1 fruit fly cellular context compared by ENCODE assay signal in genomic region chr2L:20349671-20350539, dm6.
TF ChIP-seq lines count a peak whose summit lies in the region.

TSS of gene La (minus strand) at chr2L:20350012.
TSS of gene RtGEF (plus strand) at chr2L:20350434.

TF ChIP-seq in whole organism, embryonic, 481 proteins besides CTCF, POLR2A, EP300 and RAD21 (continued from another document and continues in another):
- TF ChIP-seq CG1233 (GFP tag; optimal IDR thresholded peaks at IDR 0.05; lab: Kevin White, UChicago) = peak; percentile 13
- peak; percentile 37 for TF ChIP-seq Chrac-16 (GFP tag; optimal IDR thresholded peaks at IDR 0.05; lab: Kevin White, UChicago)
- no peak for TF ChIP-seq esg (GFP tag; conservative IDR thresholded peaks at IDR 0.05; lab: Robert Waterston, UW)
- TF ChIP-seq BtbVII (GFP tag; optimal IDR thresholded peaks at IDR 0.05; lab: Kevin White, UChicago) = no peak
- TF ChIP-seq chn (GFP tag; optimal IDR thresholded peaks at IDR 0.05; lab: Kevin White, UChicago) = peak; percentile 32
- no peak for TF ChIP-seq sc (optimal IDR thresholded peaks at IDR 0.05; lab: Kevin White, UChicago)
- no peak for TF ChIP-seq sc (GFP tag; optimal IDR thresholded peaks at IDR 0.05; lab: Kevin White, UChicago)
- TF ChIP-seq CG13775 (GFP tag; optimal IDR thresholded peaks at IDR 0.05; lab: Kevin White, UChicago) = peak; percentile 63
- no peak for TF ChIP-seq wdn (GFP tag; IDR thresholded peaks at IDR 0.05; lab: Robert Waterston, UW)
- no peak for TF ChIP-seq CG7271 (tag; optimal IDR thresholded peaks at IDR 0.05; lab: Kevin White, UChicago)
- TF ChIP-seq ems (GFP tag; optimal IDR thresholded peaks at IDR 0.05; lab: Kevin White, UChicago) = peak; percentile 22
- no peak for TF ChIP-seq sens-2 (GFP tag; IDR thresholded peaks at IDR 0.05; lab: Robert Waterston, UW)
- no peak for TF ChIP-seq oc (tag; optimal IDR thresholded peaks at IDR 0.05; lab: Kevin White, UChicago)
- TF ChIP-seq Lhr (GFP tag; optimal IDR thresholded peaks at IDR 0.05; lab: Kevin White, UChicago) = peak; percentile 42
- TF ChIP-seq CG12219 (GFP tag; optimal IDR thresholded peaks at IDR 0.05; lab: Kevin White, UChicago) = no peak
- no peak for TF ChIP-seq ham (GFP tag; IDR thresholded peaks at IDR 0.05; lab: Robert Waterston, UW)
- peak; percentile 34 to 46 for TF ChIP-seq Hr51 (GFP tag; optimal IDR thresholded peaks at IDR 0.05; lab: Kevin White, UChicago)
- peak; percentile 33 for TF ChIP-seq Bteb2 (GFP tag; optimal IDR thresholded peaks at IDR 0.05; lab: Kevin White, UChicago)
- TF ChIP-seq dmrt11E (tag; optimal IDR thresholded peaks at IDR 0.05; lab: Kevin White, UChicago) = peak; percentile 38
- TF ChIP-seq B-H1 (GFP tag; IDR thresholded peaks at IDR 0.05; lab: Robert Waterston, UW) = no peak
- no peak for TF ChIP-seq abd-A (tag; optimal IDR thresholded peaks at IDR 0.05; lab: Kevin White, UChicago)
- TF ChIP-seq slbo (GFP tag; IDR thresholded peaks at IDR 0.05; lab: Robert Waterston, UW) = peak; percentile 65
- TF ChIP-seq eve (GFP tag; optimal IDR thresholded peaks at IDR 0.05; lab: Kevin White, UChicago) = no peak
- peak; percentile 69 for TF ChIP-seq pum (GFP tag; optimal IDR thresholded peaks at IDR 0.05; lab: Kevin White, UChicago)
- peak; percentile 36 for TF ChIP-seq CG15601 (tag; optimal IDR thresholded peaks at IDR 0.05; lab: Kevin White, UChicago)
- peak; percentile 24 for TF ChIP-seq Mes4 (GFP tag; optimal IDR thresholded peaks at IDR 0.05; lab: Kevin White, UChicago)
- TF ChIP-seq CG8944 (GFP tag; optimal IDR thresholded peaks at IDR 0.05; lab: Kevin White, UChicago) = peak; percentile 47
- no peak for TF ChIP-seq sqz (GFP tag; optimal IDR thresholded peaks at IDR 0.05; lab: Kevin White, UChicago)
- peak; percentile 59 for TF ChIP-seq CG9437 (GFP tag; optimal IDR thresholded peaks at IDR 0.05; lab: Kevin White, UChicago)
- TF ChIP-seq ERR (GFP tag; optimal IDR thresholded peaks at IDR 0.05; lab: Kevin White, UChicago) = peak; percentile 2
- TF ChIP-seq ewg (GFP tag; optimal IDR thresholded peaks at IDR 0.05; lab: Kevin White, UChicago) = no peak
- peak in 1 of 3 experiments; percentile 21 for TF ChIP-seq Stat92E (GFP tag; optimal IDR thresholded peaks at IDR 0.05; lab: Kevin White, UChicago)
- 0 out of 3 replicates have a peak, but pooled peaks have one; percentile 29 for TF ChIP-seq otp (GFP tag; IDR thresholded peaks at IDR 0.05; lab: Robert Waterston, UW)
- peak; percentile 10 for TF ChIP-seq da (GFP tag; optimal IDR thresholded peaks at IDR 0.05; lab: Kevin White, UChicago)
- TF ChIP-seq so (GFP tag; IDR thresholded peaks at IDR 0.05; lab: Robert Waterston, UW) = no peak
- no peak for TF ChIP-seq Poxn (GFP tag; IDR thresholded peaks at IDR 0.05; lab: Robert Waterston, UW)
- TF ChIP-seq emc (GFP tag; optimal IDR thresholded peaks at IDR 0.05; lab: Kevin White, UChicago) = no peak
- peak; percentile 53 for TF ChIP-seq MBD-R2 (GFP tag; IDR thresholded peaks at IDR 0.05; lab: Robert Waterston, UW)
- TF ChIP-seq ftz-f1 (GFP tag; optimal IDR thresholded peaks at IDR 0.05; lab: Kevin White, UChicago) = peak; percentile 23
- peak; percentile 41 for TF ChIP-seq E2f2 (GFP tag; IDR thresholded peaks at IDR 0.05; lab: Robert Waterston, UW)
- peak; percentile 63 for TF ChIP-seq zfh2 (GFP tag; optimal IDR thresholded peaks at IDR 0.05; lab: Kevin White, UChicago)
- TF ChIP-seq CG10462 (GFP tag; optimal IDR thresholded peaks at IDR 0.05; lab: Kevin White, UChicago) = peak; percentile 10
- no peak for TF ChIP-seq sima (GFP tag; optimal IDR thresholded peaks at IDR 0.05; lab: Kevin White, UChicago)
- TF ChIP-seq Gsc (GFP tag; IDR thresholded peaks at IDR 0.05; lab: Robert Waterston, UW) = no peak
- TF ChIP-seq az2 (GFP tag; optimal IDR thresholded peaks at IDR 0.05; lab: Kevin White, UChicago) = peak; percentile 40
- TF ChIP-seq CG31388 (GFP tag; optimal IDR thresholded peaks at IDR 0.05; lab: Kevin White, UChicago) = peak; percentile 24
- TF ChIP-seq CG33213 (GFP tag; optimal IDR thresholded peaks at IDR 0.05; lab: Kevin White, UChicago) = peak; percentile 52
- no peak for TF ChIP-seq CG5180 (GFP tag; optimal IDR thresholded peaks at IDR 0.05; lab: Kevin White, UChicago)
- no peak for TF ChIP-seq Dip2 (GFP tag; IDR thresholded peaks at IDR 0.05; lab: Robert Waterston, UW)
- TF ChIP-seq CG33557 (GFP tag; optimal IDR thresholded peaks at IDR 0.05; lab: Kevin White, UChicago) = no peak
- TF ChIP-seq CG32767 (GFP tag; IDR thresholded peaks at IDR 0.05; lab: Robert Waterston, UW) = no peak
- no peak for TF ChIP-seq crol (GFP tag; IDR thresholded peaks at IDR 0.05; lab: Robert Waterston, UW)
- peak; percentile 56 for TF ChIP-seq CG2678 (tag; optimal IDR thresholded peaks at IDR 0.05; lab: Kevin White, UChicago)
- TF ChIP-seq pfk (GFP tag; optimal IDR thresholded peaks at IDR 0.05; lab: Kevin White, UChicago) = no peak
- peak; percentile 47 for TF ChIP-seq CG13424 (tag; optimal IDR thresholded peaks at IDR 0.05; lab: Kevin White, UChicago)
- TF ChIP-seq CG12659 (GFP tag; optimal IDR thresholded peaks at IDR 0.05; lab: Kevin White, UChicago) = peak; percentile 60
- no peak for TF ChIP-seq fd64A (GFP tag; optimal IDR thresholded peaks at IDR 0.05; lab: Kevin White, UChicago)
- TF ChIP-seq pzg (GFP tag; optimal IDR thresholded peaks at IDR 0.05; lab: Kevin White, UChicago) = peak; percentile 57
- TF ChIP-seq zen2 (GFP tag; IDR thresholded peaks at IDR 0.05; lab: Robert Waterston, UW; ENCODE audit: partially characterized antibody) = peak; percentile 96
- peak; percentile 14 for TF ChIP-seq exex (tag; optimal IDR thresholded peaks at IDR 0.05; lab: Kevin White, UChicago)
- TF ChIP-seq CG10274 (GFP tag; optimal IDR thresholded peaks at IDR 0.05; lab: Kevin White, UChicago) = no peak
- TF ChIP-seq CG4282 (GFP tag; optimal IDR thresholded peaks at IDR 0.05; lab: Kevin White, UChicago) = no peak
- TF ChIP-seq lab (GFP tag; optimal IDR thresholded peaks at IDR 0.05; lab: Kevin White, UChicago) = peak; percentile 43
- no peak for TF ChIP-seq CG5245 (GFP tag; optimal IDR thresholded peaks at IDR 0.05; lab: Kevin White, UChicago)
- peak; percentile 55 for TF ChIP-seq CG11504 (tag; optimal IDR thresholded peaks at IDR 0.05; lab: Kevin White, UChicago)
- TF ChIP-seq mirr (GFP tag; optimal IDR thresholded peaks at IDR 0.05; lab: Kevin White, UChicago) = no peak
- peak; percentile 17 for TF ChIP-seq CG15011 (GFP tag; optimal IDR thresholded peaks at IDR 0.05; lab: Kevin White, UChicago)
- no peak for TF ChIP-seq CG8765 (GFP tag; IDR thresholded peaks at IDR 0.05; lab: Robert Waterston, UW)
- peak; percentile 12 for TF ChIP-seq Bdp1 (GFP tag; optimal IDR thresholded peaks at IDR 0.05; lab: Kevin White, UChicago)
- TF ChIP-seq CG17612 (GFP tag; IDR thresholded peaks at IDR 0.05; lab: Robert Waterston, UW) = no peak
- peak; percentile 36 for TF ChIP-seq CG12942 (GFP tag; optimal IDR thresholded peaks at IDR 0.05; lab: Kevin White, UChicago)
- no peak for TF ChIP-seq CG17328 (GFP tag; IDR thresholded peaks at IDR 0.05; lab: Robert Waterston, UW)
- no peak for TF ChIP-seq CG6765 (GFP tag; optimal IDR thresholded peaks at IDR 0.05; lab: Kevin White, UChicago)
- no peak for TF ChIP-seq CG11696 (GFP tag; IDR thresholded peaks at IDR 0.05; lab: Robert Waterston, UW)
- TF ChIP-seq br (optimal IDR thresholded peaks at IDR 0.05; lab: Kevin White, UChicago) = no peak
- TF ChIP-seq CG4730 (GFP tag; IDR thresholded peaks at IDR 0.05; lab: Robert Waterston, UW) = no peak
- peak; percentile 51 for TF ChIP-seq chm (GFP tag; IDR thresholded peaks at IDR 0.05; lab: Robert Waterston, UW)
- no peak for TF ChIP-seq p53 (GFP tag; optimal IDR thresholded peaks at IDR 0.05; lab: Kevin White, UChicago)
- no peak for TF ChIP-seq CG12769 (tag; optimal IDR thresholded peaks at IDR 0.05; lab: Kevin White, UChicago)
- 0 out of 3 replicates have a peak, but pooled peaks have one; percentile 18 for TF ChIP-seq Optix (GFP tag; IDR thresholded peaks at IDR 0.05; lab: Robert Waterston, UW)
- no peak for TF ChIP-seq CG17802 (tag; optimal IDR thresholded peaks at IDR 0.05; lab: Kevin White, UChicago)
- peak; percentile 97 for TF ChIP-seq Bgb (GFP tag; IDR thresholded peaks at IDR 0.05; lab: Robert Waterston, UW; ENCODE audit: partially characterized antibody)
- no peak for TF ChIP-seq CG7357 (GFP tag; IDR thresholded peaks at IDR 0.05; lab: Robert Waterston, UW)
- peak; percentile 22 for TF ChIP-seq scrt (GFP tag; optimal IDR thresholded peaks at IDR 0.05; lab: Kevin White, UChicago)
- TF ChIP-seq stc (GFP tag; IDR thresholded peaks at IDR 0.05; lab: Robert Waterston, UW) = no peak
- TF ChIP-seq schlank (tag; optimal IDR thresholded peaks at IDR 0.05; lab: Kevin White, UChicago) = no peak
- peak; percentile 50 for TF ChIP-seq Atf-2 (GFP tag; optimal IDR thresholded peaks at IDR 0.05; lab: Kevin White, UChicago)
- peak; percentile 41 for TF ChIP-seq Hmr (GFP tag; optimal IDR thresholded peaks at IDR 0.05; lab: Kevin White, UChicago)
- peak; percentile 26 for TF ChIP-seq twi (tag; optimal IDR thresholded peaks at IDR 0.05; lab: Kevin White, UChicago)
- TF ChIP-seq tna (GFP tag; IDR thresholded peaks at IDR 0.05; lab: Robert Waterston, UW; ENCODE audit: partially characterized antibody) = peak; percentile 90
- TF ChIP-seq kay (GFP tag; optimal IDR thresholded peaks at IDR 0.05; lab: Kevin White, UChicago) = peak; percentile 63
- TF ChIP-seq crp (GFP tag; optimal IDR thresholded peaks at IDR 0.05; lab: Kevin White, UChicago) = peak in 1 of 2 experiments; percentile 54
- TF ChIP-seq dmrt99B (tag; optimal IDR thresholded peaks at IDR 0.05; lab: Kevin White, UChicago) = peak; percentile 25
- peak; percentile 89 for TF ChIP-seq Sry-β (GFP tag; optimal IDR thresholded peaks at IDR 0.05; lab: Kevin White, UChicago)
- peak; percentile 80 for TF ChIP-seq Dref (GFP tag; IDR thresholded peaks at IDR 0.05; lab: Robert Waterston, UW)
- peak; percentile 19 for TF ChIP-seq maf-S (GFP tag; optimal IDR thresholded peaks at IDR 0.05; lab: Kevin White, UChicago)
- TF ChIP-seq CG10321 (GFP tag; IDR thresholded peaks at IDR 0.05; lab: Robert Waterston, UW) = no peak
- no peak for TF ChIP-seq CG14667 (GFP tag; IDR thresholded peaks at IDR 0.05; lab: Robert Waterston, UW)
- peak; percentile 10 for TF ChIP-seq Ssrp (tag; optimal IDR thresholded peaks at IDR 0.05; lab: Kevin White, UChicago)
- TF ChIP-seq NfI (GFP tag; optimal IDR thresholded peaks at IDR 0.05; lab: Kevin White, UChicago) = peak; percentile 52
- TF ChIP-seq mld (GFP tag; IDR thresholded peaks at IDR 0.05; lab: Robert Waterston, UW; ENCODE audit: partially characterized antibody) = peak; percentile 90
- peak in 1 of 3 experiments; percentile 60 for TF ChIP-seq lola (GFP tag; optimal IDR thresholded peaks at IDR 0.05; lab: Kevin White, UChicago)
- TF ChIP-seq C15 (GFP tag; IDR thresholded peaks at IDR 0.05; lab: Robert Waterston, UW) = no peak
- TF ChIP-seq grn (GFP tag; optimal IDR thresholded peaks at IDR 0.05; lab: Kevin White, UChicago) = no peak
- peak; percentile 14; the same call in 1 of the 2 replicates for TF ChIP-seq rib (GFP tag; IDR thresholded peaks at IDR 0.05; lab: Robert Waterston, UW)
- TF ChIP-seq kah (GFP tag; optimal IDR thresholded peaks at IDR 0.05; lab: Kevin White, UChicago) = no peak
- no peak for TF ChIP-seq CG11560 (tag; IDR thresholded peaks at IDR 0.05; lab: Robert Waterston, UW)
- TF ChIP-seq CG43689 (GFP tag; IDR thresholded peaks at IDR 0.05; lab: Robert Waterston, UW) = no peak
- no peak for TF ChIP-seq CG17359 (tag; optimal IDR thresholded peaks at IDR 0.05; lab: Kevin White, UChicago)
- TF ChIP-seq CG8359 (GFP tag; optimal IDR thresholded peaks at IDR 0.05; lab: Kevin White, UChicago; ENCODE audit: borderline replicate concordance) = no peak
- TF ChIP-seq lilli (GFP tag; optimal IDR thresholded peaks at IDR 0.05; lab: Kevin White, UChicago) = peak; percentile 78
- TF ChIP-seq Sry-δ (GFP tag; optimal IDR thresholded peaks at IDR 0.05; lab: Kevin White, UChicago) = peak; percentile 95
- TF ChIP-seq CG8281 (tag; optimal IDR thresholded peaks at IDR 0.05; lab: Kevin White, UChicago) = no peak
- TF ChIP-seq Elba2 (GFP tag; optimal IDR thresholded peaks at IDR 0.05; lab: Kevin White, UChicago) = no peak
- TF ChIP-seq Kr (GFP tag; optimal IDR thresholded peaks at IDR 0.05; lab: Kevin White, UChicago) = no peak
- peak; percentile 33 for TF ChIP-seq Side (GFP tag; optimal IDR thresholded peaks at IDR 0.05; lab: Kevin White, UChicago)
- TF ChIP-seq toy (GFP tag; IDR thresholded peaks at IDR 0.05; lab: Robert Waterston, UW) = no peak
- peak; percentile 45 for TF ChIP-seq CG10543 (GFP tag; optimal IDR thresholded peaks at IDR 0.05; lab: Kevin White, UChicago)
- peak; percentile 44 for TF ChIP-seq tx (GFP tag; optimal IDR thresholded peaks at IDR 0.05; lab: Kevin White, UChicago)
- TF ChIP-seq CG2116 (GFP tag; optimal IDR thresholded peaks at IDR 0.05; lab: Kevin White, UChicago) = peak; percentile 82
- TF ChIP-seq CG1024 (GFP tag; IDR thresholded peaks at IDR 0.05; lab: Robert Waterston, UW) = peak; percentile 34; the same call in 1 of the 2 replicates
- TF ChIP-seq her (GFP tag; optimal IDR thresholded peaks at IDR 0.05; lab: Kevin White, UChicago) = peak; percentile 31
- no peak for TF ChIP-seq CG6813 (GFP tag; optimal IDR thresholded peaks at IDR 0.05; lab: Kevin White, UChicago)
- peak; percentile 92 for TF ChIP-seq hbn (GFP tag; IDR thresholded peaks at IDR 0.05; lab: Robert Waterston, UW; ENCODE audit: partially characterized antibody)
- peak; percentile 15 for TF ChIP-seq CG15269 (tag; optimal IDR thresholded peaks at IDR 0.05; lab: Kevin White, UChicago)
- peak; percentile 30 for TF ChIP-seq gcm2 (GFP tag; optimal IDR thresholded peaks at IDR 0.05; lab: Kevin White, UChicago)
- TF ChIP-seq pnt (GFP tag; optimal IDR thresholded peaks at IDR 0.05; lab: Kevin White, UChicago) = peak; percentile 54
- peak; percentile 39 for TF ChIP-seq CG7839 (tag; optimal IDR thresholded peaks at IDR 0.05; lab: Kevin White, UChicago)
- peak; percentile 77 for TF ChIP-seq NFAT (GFP tag; IDR thresholded peaks at IDR 0.05; lab: Robert Waterston, UW)
- no peak for TF ChIP-seq CG9876 (GFP tag; optimal IDR thresholded peaks at IDR 0.05; lab: Kevin White, UChicago)
- TF ChIP-seq NC2α (GFP tag; optimal IDR thresholded peaks at IDR 0.05; lab: Kevin White, UChicago) = no peak
- no peak for TF ChIP-seq sim (GFP tag; IDR thresholded peaks at IDR 0.05; lab: Robert Waterston, UW)
- TF ChIP-seq gce (GFP tag; IDR thresholded peaks at IDR 0.05; lab: Robert Waterston, UW) = no peak
- no peak for TF ChIP-seq bsh (GFP tag; optimal IDR thresholded peaks at IDR 0.05; lab: Kevin White, UChicago)
- peak; percentile 64 for TF ChIP-seq CG32532 (GFP tag; IDR thresholded peaks at IDR 0.05; lab: Robert Waterston, UW)
